Fruit fly (Drosophila melanogaster): ENCODE measurements around the gene MSAmiP.

MSAmiP gene

dm6 chr3R:16800994-16801393 is 95.1 kb downstream of the MSAmiP start:
- no peak for TF ChIP-seq noc (tag; optimal IDR thresholded peaks at IDR 0.05)

dm6 chr3R:16800272-16800671 is 95.8 kb downstream of the MSAmiP start:
- no peak for TF ChIP-seq noc (tag; optimal IDR thresholded peaks at IDR 0.05)

dm6 chr3R:16798516-16799040 is 97.5 kb downstream of the MSAmiP start:
- TF ChIP-seq noc (tag; optimal IDR thresholded peaks at IDR 0.05): no peak

- TF ChIP-seq noc (tag; optimal IDR thresholded peaks at IDR 0.05): no peak
These were observed 98.3 kb downstream of the MSAmiP start for dm6 chr3R:16797805-16798204.

dm6 chr3R:16794590-16794967 is 101.5 kb downstream of the MSAmiP start:
- TF ChIP-seq noc (tag; optimal IDR thresholded peaks at IDR 0.05): no peak

- TF ChIP-seq noc (tag; optimal IDR thresholded peaks at IDR 0.05): no peak
These were observed 102.0 kb downstream of the MSAmiP start for dm6 chr3R:16793935-16794589.

- no peak for TF ChIP-seq noc (tag; optimal IDR thresholded peaks at IDR 0.05)
These were observed 103.5 kb downstream of the MSAmiP start for dm6 chr3R:16792586-16792985.

dm6 chr3R:16791619-16792018 is 104.5 kb downstream of the MSAmiP start:
- TF ChIP-seq noc (tag; optimal IDR thresholded peaks at IDR 0.05): no peak

dm6 chr3R:16788011-16788410 is 108.1 kb downstream of the MSAmiP start, which contains the start of gene Glut3:
Glut3 (plus strand) TSS chr3R:16788311.
- no peak for TF ChIP-seq noc (tag; optimal IDR thresholded peaks at IDR 0.05)

dm6 chr3R:16787378-16787777 is 108.7 kb downstream of the MSAmiP start:
- TF ChIP-seq noc (tag; optimal IDR thresholded peaks at IDR 0.05): no peak

dm6 chr3R:16785056-16785455 is 111.0 kb downstream of the MSAmiP start:
- no peak for TF ChIP-seq noc (tag; optimal IDR thresholded peaks at IDR 0.05)

- no peak for TF ChIP-seq noc (tag; optimal IDR thresholded peaks at IDR 0.05)
These were observed 112.1 kb downstream of the MSAmiP start for dm6 chr3R:16783976-16784375.

dm6 chr3R:16783148-16783708 is 112.9 kb downstream of the MSAmiP start:
- TF ChIP-seq noc (tag; optimal IDR thresholded peaks at IDR 0.05): no peak

- no peak for TF ChIP-seq noc (tag; optimal IDR thresholded peaks at IDR 0.05)
These were observed 113.7 kb downstream of the MSAmiP start for dm6 chr3R:16782401-16782800.

Data from whole organism, larva.